Fruit fly (Drosophila melanogaster): ENCODE results near the gene Polr1C.

The Polr1C gene

dm6 chr2L:4968767-4969166, at the start of gene Polr1C, which contains the start of gene Scox:
Polr1C (plus strand) TSS chr2L:4969004.
Scox (minus strand) TSS chr2L:4968935.
- TF ChIP-seq topi (GFP tag; optimal IDR thresholded peaks at IDR 0.05): no peak
- no peak for TF ChIP-seq CG32006 (GFP tag; optimal IDR thresholded peaks at IDR 0.05)
- TF ChIP-seq Sox15 (GFP tag; optimal IDR thresholded peaks at IDR 0.05): no peak
- no peak for TF ChIP-seq Eip93F (GFP tag; optimal IDR thresholded peaks at IDR 0.05)
- TF ChIP-seq Hr39 (GFP tag; optimal IDR thresholded peaks at IDR 0.05): no peak
- no peak for TF ChIP-seq CG6808 (GFP tag; optimal IDR thresholded peaks at IDR 0.05)
- TF ChIP-seq net (GFP tag; optimal IDR thresholded peaks at IDR 0.05): no peak
- TF ChIP-seq CG10631 (GFP tag; optimal IDR thresholded peaks at IDR 0.05): no peak
- no peak for TF ChIP-seq Blimp-1 (GFP tag; optimal IDR thresholded peaks at IDR 0.05)
- TF ChIP-seq CG3032 (tag; optimal IDR thresholded peaks at IDR 0.05): no peak
- no peak for TF ChIP-seq CG3919 (GFP tag; optimal IDR thresholded peaks at IDR 0.05)
- TF ChIP-seq CG10669 (GFP tag; optimal IDR thresholded peaks at IDR 0.05): no peak
- TF ChIP-seq Hr4 (GFP tag; optimal IDR thresholded peaks at IDR 0.05): no peak
- no peak for TF ChIP-seq Eip75B (GFP tag; optimal IDR thresholded peaks at IDR 0.05)
- TF ChIP-seq dsx (GFP tag; optimal IDR thresholded peaks at IDR 0.05; ENCODE audit: poor library complexity, severe bottlenecking): no peak
- TF ChIP-seq Ets96B (tag; optimal IDR thresholded peaks at IDR 0.05): no peak
- no peak for TF ChIP-seq Lpt (GFP tag; optimal IDR thresholded peaks at IDR 0.05)

dm6 chr2L:4928340-4928739, 40.5 kb upstream of the Polr1C start:
- TF ChIP-seq fd85E (GFP tag; optimal IDR thresholded peaks at IDR 0.05): no peak
- no peak for TF ChIP-seq CG4318 (GFP tag; optimal IDR thresholded peaks at IDR 0.05)
- peak; percentile 30 for TF ChIP-seq Eip78C (GFP tag)
- peak; percentile 42; the same call in 1 of the 3 replicates for TF ChIP-seq eg (GFP tag; IDR thresholded peaks at IDR 0.05)
- no peak for TF ChIP-seq esn (GFP tag; optimal IDR thresholded peaks at IDR 0.05)
- no peak for TF ChIP-seq Hr4 (GFP tag; optimal IDR thresholded peaks at IDR 0.05)
- TF ChIP-seq CG6854 (GFP tag; optimal IDR thresholded peaks at IDR 0.05): no peak
- peak; percentile 19 for TF ChIP-seq CG16779 (tag; optimal IDR thresholded peaks at IDR 0.05)
- TF ChIP-seq CG6163 (GFP tag; IDR thresholded peaks at IDR 0.05): 0 out of 3 replicates have a peak, but pooled peaks have one; percentile 21
- TF ChIP-seq CG6276 (GFP tag; optimal IDR thresholded peaks at IDR 0.05): no peak

dm6 chr2L:4930541-4930940, 38.3 kb upstream of the Polr1C start:
- TF ChIP-seq Eip78C (GFP tag): peak; percentile 56
- TF ChIP-seq esn (GFP tag; optimal IDR thresholded peaks at IDR 0.05): no peak
- peak; percentile 60; the same call in 2 of the 3 replicates for TF ChIP-seq CG8119 (GFP tag; IDR thresholded peaks at IDR 0.05)
- peak; percentile 11 for TF ChIP-seq Hr4 (GFP tag; optimal IDR thresholded peaks at IDR 0.05)
- no peak for TF ChIP-seq lz (GFP tag; optimal IDR thresholded peaks at IDR 0.05)
- TF ChIP-seq salr (GFP tag; optimal IDR thresholded peaks at IDR 0.05): no peak
- TF ChIP-seq eg (GFP tag; IDR thresholded peaks at IDR 0.05): peak; percentile 77
- TF ChIP-seq Smox (GFP tag; optimal IDR thresholded peaks at IDR 0.05): no peak
- TF ChIP-seq pdm3 (GFP tag; optimal IDR thresholded peaks at IDR 0.05): no peak
- TF ChIP-seq dsx (GFP tag; optimal IDR thresholded peaks at IDR 0.05; ENCODE audit: poor library complexity, severe bottlenecking): no peak
- no peak for TF ChIP-seq Ets96B (tag; optimal IDR thresholded peaks at IDR 0.05)
- no peak for TF ChIP-seq CG9139 (GFP tag; optimal IDR thresholded peaks at IDR 0.05)
- no peak for TF ChIP-seq CG10631 (GFP tag; optimal IDR thresholded peaks at IDR 0.05)
- TF ChIP-seq CG15336 (GFP tag; IDR thresholded peaks at IDR 0.05): peak; percentile 66; the same call in 1 of the 2 replicates
- peak; percentile 9 for TF ChIP-seq acj6 (GFP tag; optimal IDR thresholded peaks at IDR 0.05)
- no peak for TF ChIP-seq OdsH (GFP tag; optimal IDR thresholded peaks at IDR 0.05)
- TF ChIP-seq Hr39 (GFP tag; optimal IDR thresholded peaks at IDR 0.05): no peak
- peak; percentile 11 for TF ChIP-seq CG32006 (GFP tag; optimal IDR thresholded peaks at IDR 0.05)
- TF ChIP-seq CG6163 (GFP tag; IDR thresholded peaks at IDR 0.05): peak; percentile 61; the same call in 2 of the 3 replicates

- TF ChIP-seq Hr4 (GFP tag; optimal IDR thresholded peaks at IDR 0.05) (no peak), CG31627 (GFP tag; optimal IDR thresholded peaks at IDR 0.05) (no peak), CG6276 (GFP tag; optimal IDR thresholded peaks at IDR 0.05) (no peak), vri (GFP tag; optimal IDR thresholded peaks at IDR 0.05) (no peak), fd85E (GFP tag; optimal IDR thresholded peaks at IDR 0.05) (no peak), Hr38 (GFP tag; optimal IDR thresholded peaks at IDR 0.05) (no peak), pdm3 (GFP tag; optimal IDR thresholded peaks at IDR 0.05) (no peak), topi (GFP tag; optimal IDR thresholded peaks at IDR 0.05) (no peak), fd59A (GFP tag; optimal IDR thresholded peaks at IDR 0.05) (no peak)
These were observed 36.5 kb upstream of the Polr1C start, which contains the start of gene hoe1 for dm6 chr2L:4932284-4932683. hoe1 (minus strand) TSS chr2L:4932384.
